Worm (Caenorhabditis elegans) whole organism, L4 larva: ENCODE measurements around the gene srd-13.

Source experiments
- F37D6.2 ChIP-seq: sonication (generic microtip); optimal IDR thresholded peaks from 2 replicates; lab custom pipeline; 2016; ENCODE audit warnings: mild to moderate bottlenecking, missing genetic modification characterization, missing compliant biosample characterization
- F44E2.7 ChIP-seq: fragments of 200-800 bp; sonication (Bioruptor generic); IDR thresholded peaks from 2 replicates; pipeline ENCODE4 v2.1.2; 2022; ENCODE audit warnings: missing genetic modification characterization, missing compliant biosample characterization
- F49E8.2 ChIP-seq: sonication (generic microtip); optimal IDR thresholded peaks from 2 replicates; lab custom pipeline; 2016; ENCODE audit warnings: missing compliant biosample characterization, mild to moderate bottlenecking, missing genetic modification characterization, borderline replicate concordance
- T20F7.1 ChIP-seq: fragments of 200-800 bp; sonication (Bioruptor generic); optimal IDR thresholded peaks from 2 replicates; lab custom pipeline; 2018; ENCODE audit warnings: mild to moderate bottlenecking, missing genetic modification characterization, missing compliant biosample characterization
- Y5F2A.4 ChIP-seq: fragments of 200-800 bp; sonication (Bioruptor generic); optimal IDR thresholded peaks from 2 replicates; lab custom pipeline; 2018; ENCODE audit warnings: mild to moderate bottlenecking, missing genetic modification characterization, missing compliant biosample characterization
- Y75B8A.6 ChIP-seq: fragments of 200-800 bp; sonication (Bioruptor generic); IDR thresholded peaks from 2 replicates; pipeline ENCODE4 v1.3.6; 2022; ENCODE audit warnings: missing genetic modification reagents, missing genetic modification characterization, missing compliant biosample characterization
- ZK337.2 ChIP-seq: fragments of 200-800 bp; sonication (Bioruptor generic); IDR thresholded peaks from 2 replicates; pipeline ENCODE4 v1.3.6; 2022; ENCODE audit warnings: missing genetic modification reagents, missing genetic modification characterization, missing compliant biosample characterization
- aha-1 ChIP-seq: fragments of 150-350 bp; peaks from one replicate; lab custom pipeline; 2014; ENCODE audit warnings: missing biosample characterization, missing genetic modification characterization
- aly-2 ChIP-seq: sonication (generic microtip); optimal IDR thresholded peaks from 2 replicates; lab custom pipeline; 2018; ENCODE audit warnings: missing biosample characterization, missing genetic modification characterization
- ama-1 ChIP-seq: fragments of 150-350 bp; optimal IDR thresholded peaks from 2 replicates; lab custom pipeline; 2014; ENCODE audit warnings: inconsistent platforms, mixed read lengths
- attf-4 ChIP-seq: sonication (generic microtip); optimal IDR thresholded peaks from 3 replicates; lab custom pipeline; 2017; ENCODE audit warnings: missing biosample characterization, missing genetic modification characterization
- ceh-20 ChIP-seq: fragments of 200-800 bp; sonication (Bioruptor generic); IDR thresholded peaks from 2 replicates; pipeline ENCODE4 v1.3.6; 2022; ENCODE audit warnings: missing genetic modification reagents, missing genetic modification characterization, missing compliant biosample characterization
- ceh-82 ChIP-seq: sonication (generic microtip); optimal IDR thresholded peaks from 2 replicates; lab custom pipeline; 2017; ENCODE audit warnings: missing biosample characterization, missing genetic modification characterization
- ces-1 ChIP-seq: fragments of 150-350 bp; sonication (generic microtip); optimal IDR thresholded peaks from 4 replicates; lab custom pipeline; 2014; ENCODE audit warnings: missing biosample characterization, missing genetic modification reagents, missing genetic modification characterization
- daf-12 ChIP-seq: fragments of 150-350 bp; optimal IDR thresholded peaks from 2 replicates; lab custom pipeline; 2014; ENCODE audit warnings: missing biosample characterization, missing genetic modification reagents, missing genetic modification characterization
- daf-16 ChIP-seq, 3 experiments: sonication (generic microtip); optimal IDR thresholded peaks; 2 replicates each; lab custom pipeline; 2016 to 2017; ENCODE audit warnings: missing genetic modification characterization in 3 of 3, missing genetic modification reagents in 3 of 3, mild to moderate bottlenecking in 2 of 3, missing compliant biosample characterization in 2 of 3, missing biosample characterization in 1 of 3, moderate library complexity in 1 of 3
- daf-19 ChIP-seq: fragments of 200-800 bp; sonication (Bioruptor generic); conservative IDR thresholded peaks from 2 replicates; pipeline ENCODE4 v1.3.6; 2022; ENCODE audit warnings: missing genetic modification characterization, missing compliant biosample characterization
- dmd-8 ChIP-seq: fragments of 200-800 bp; sonication (Bioruptor generic); IDR thresholded peaks from 2 replicates; pipeline ENCODE4 v1.3.6; 2022; ENCODE audit warnings: missing genetic modification characterization, missing compliant biosample characterization
- dpl-1 ChIP-seq: fragments of 150-350 bp; optimal IDR thresholded peaks from 2 replicates; lab custom pipeline; 2014; ENCODE audit warnings: missing biosample characterization, missing genetic modification reagents, missing genetic modification characterization
- duxl-1 ChIP-seq: sonication (generic microtip); optimal IDR thresholded peaks from 2 replicates; lab custom pipeline; 2016; ENCODE audit warnings: mild to moderate bottlenecking, missing genetic modification characterization, moderate library complexity, missing compliant biosample characterization; ENCODE audit not compliant: poor library complexity
- dve-1 ChIP-seq: sonication (generic microtip); optimal IDR thresholded peaks from 2 replicates; lab custom pipeline; 2017; ENCODE audit warnings: antibody characterized with exemption, mild to moderate bottlenecking, missing genetic modification characterization, missing compliant biosample characterization; ENCODE audit not compliant: insufficient read depth
- egl-43 ChIP-seq: fragments of 200-800 bp; sonication (Bioruptor generic); IDR thresholded peaks from 2 replicates; pipeline ENCODE4 v1.3.6; 2022; ENCODE audit warnings: missing genetic modification reagents, missing genetic modification characterization, missing compliant biosample characterization
- hif-1 ChIP-seq, 2 experiments: sonication (generic microtip); optimal IDR thresholded peaks; 2 replicates each; lab custom pipeline; 2016 to 2017; ENCODE audit warnings: missing compliant biosample characterization in 2 of 2, missing genetic modification characterization in 2 of 2, missing genetic modification reagents in 2 of 2, missing genotype in 2 of 2, mild to moderate bottlenecking in 1 of 2
- hlh-11 ChIP-seq: fragments of 200-800 bp; sonication (Bioruptor generic); optimal IDR thresholded peaks from 2 replicates; lab custom pipeline; 2018; ENCODE audit warnings: mild to moderate bottlenecking, missing genetic modification characterization, missing compliant biosample characterization
- lim-7 ChIP-seq: fragments of 200-800 bp; sonication (Bioruptor generic); IDR thresholded peaks from 2 replicates; pipeline ENCODE4 v1.3.6; 2022; ENCODE audit warnings: missing genetic modification characterization, missing compliant biosample characterization
- lin-13 ChIP-seq: fragments of 150-350 bp; optimal IDR thresholded peaks from 2 replicates; lab custom pipeline; 2014; ENCODE audit warnings: missing biosample characterization, missing genetic modification reagents, missing genetic modification characterization
- lin-39 ChIP-seq: fragments of 150-350 bp; optimal IDR thresholded peaks from 2 replicates; lab custom pipeline; 2014; ENCODE audit warnings: missing biosample characterization, missing genetic modification reagents, missing genetic modification characterization
- lir-3 ChIP-seq: sonication (generic microtip); optimal IDR thresholded peaks from 2 replicates; lab custom pipeline; 2016; ENCODE audit warnings: mild to moderate bottlenecking, missing genetic modification characterization, missing compliant biosample characterization
- mes-2 ChIP-seq: sonication (generic microtip); optimal IDR thresholded peaks from 2 replicates; lab custom pipeline; 2016; ENCODE audit warnings: missing genotype, mild to moderate bottlenecking, missing genetic modification characterization, missing compliant biosample characterization; ENCODE audit not compliant: poor library complexity, severe bottlenecking
- nhr-10 ChIP-seq: fragments of 150-350 bp; optimal IDR thresholded peaks from 2 replicates; lab custom pipeline; 2014; ENCODE audit warnings: missing biosample characterization, missing genetic modification characterization
- nhr-11 ChIP-seq: fragments of 150-350 bp; optimal IDR thresholded peaks from 2 replicates; lab custom pipeline; 2014; ENCODE audit warnings: missing biosample characterization, missing genetic modification characterization
- nhr-237 ChIP-seq: sonication (generic microtip); optimal IDR thresholded peaks from 2 replicates; lab custom pipeline; 2017; ENCODE audit warnings: missing biosample characterization, missing genetic modification characterization
- nhr-25 ChIP-seq: sonication (generic microtip); optimal IDR thresholded peaks from 2 replicates; lab custom pipeline; 2017; ENCODE audit warnings: missing genetic modification characterization, mild to moderate bottlenecking, missing compliant biosample characterization, antibody characterized with exemption, moderate library complexity, borderline replicate concordance; ENCODE audit not compliant: insufficient read depth
- nhr-41 ChIP-seq: fragments of 200-800 bp; sonication (Bioruptor generic); IDR thresholded peaks from 2 replicates; pipeline ENCODE4 v1.3.6; 2022; ENCODE audit warnings: missing genetic modification reagents, missing genetic modification characterization, missing compliant biosample characterization
- nhr-76 ChIP-seq: fragments of 150-350 bp; optimal IDR thresholded peaks from 2 replicates; lab custom pipeline; 2014; ENCODE audit warnings: missing biosample characterization, missing genetic modification characterization
- pha-4 ChIP-seq, 2 experiments: fragments of 150-350 bp in 1 of 2; fragments of 200-800 bp in 1 of 2; sonication (Bioruptor generic) in 1 of 2; IDR thresholded peaks in 1 of 2; optimal IDR thresholded peaks in 1 of 2; 2 replicates each; pipeline versions ENCODE4 v1.3.6 to Lab custom; 2014 to 2022; ENCODE audit warnings: missing genetic modification characterization in 2 of 2, missing genetic modification reagents in 2 of 2, missing biosample characterization in 1 of 2, missing compliant biosample characterization in 1 of 2
- set-16 ChIP-seq: fragments of 200-800 bp; sonication (Bioruptor generic); IDR thresholded peaks from 2 replicates; pipeline ENCODE4 v1.3.6; 2022; ENCODE audit warnings: missing genetic modification reagents, missing genetic modification characterization, missing compliant biosample characterization
- snpc-4 ChIP-seq: fragments of 150-350 bp; optimal IDR thresholded peaks from 2 replicates; lab custom pipeline; 2014; ENCODE audit warnings: missing biosample characterization, missing genetic modification characterization
- spr-3 ChIP-seq: fragments of 200-800 bp; sonication (Bioruptor generic); optimal IDR thresholded peaks from 2 replicates; lab custom pipeline; 2018; ENCODE audit warnings: mild to moderate bottlenecking, missing genetic modification characterization, missing compliant biosample characterization
- unc-130 ChIP-seq: sonication (generic microtip); optimal IDR thresholded peaks from 2 replicates; lab custom pipeline; 2016; ENCODE audit warnings: missing genetic modification reagents, missing genetic modification characterization, missing compliant biosample characterization
- unc-39 ChIP-seq: sonication (generic microtip); optimal IDR thresholded peaks from 2 replicates; lab custom pipeline; 2017; ENCODE audit warnings: missing biosample characterization, missing genetic modification characterization
- zag-1 ChIP-seq: fragments of 150-350 bp; optimal IDR thresholded peaks from 2 replicates; lab custom pipeline; 2014; ENCODE audit warnings: missing biosample characterization, missing genetic modification characterization

Gene srd-13

DNA sequence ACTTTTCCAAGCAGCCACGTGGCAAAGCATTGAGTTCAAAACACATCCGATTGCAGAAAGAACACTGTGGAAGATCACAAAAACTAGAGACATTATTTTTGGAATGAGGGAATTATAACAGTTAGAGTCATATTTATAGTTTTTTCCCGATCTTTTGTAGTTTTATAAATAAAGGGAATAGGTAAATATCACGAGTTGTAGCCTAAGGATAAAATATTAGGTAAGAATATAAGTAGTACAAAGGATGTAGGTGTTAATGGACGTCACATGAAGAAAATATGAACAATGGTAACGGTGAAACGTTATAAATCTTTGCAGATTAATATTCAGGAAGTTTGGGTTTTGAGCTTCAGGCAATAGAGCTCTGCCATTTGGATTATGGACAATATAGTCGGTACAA, 39.0 kb upstream of the srd-13 start, which contains the start of gene srd-5:
TSS of gene srd-5 (minus strand) at position 101 of the 400 bp plus-strand sequence.
- TF ChIP-seq Y5F2A.4 (GFP tag; lab: Kevin White, UChicago) (no peak), lin-13 (GFP tag; lab: Kevin White, UChicago) (no peak), unc-130 (GFP tag; lab: Kevin White, UChicago) (no peak), hif-1 (tag; optimal IDR thresholded peaks at IDR 0.05; lab: Kevin White, UChicago) (no peak), set-16 (GFP tag; lab: Robert Waterston, UW) (no peak), ces-1 (no peak)

DNA sequence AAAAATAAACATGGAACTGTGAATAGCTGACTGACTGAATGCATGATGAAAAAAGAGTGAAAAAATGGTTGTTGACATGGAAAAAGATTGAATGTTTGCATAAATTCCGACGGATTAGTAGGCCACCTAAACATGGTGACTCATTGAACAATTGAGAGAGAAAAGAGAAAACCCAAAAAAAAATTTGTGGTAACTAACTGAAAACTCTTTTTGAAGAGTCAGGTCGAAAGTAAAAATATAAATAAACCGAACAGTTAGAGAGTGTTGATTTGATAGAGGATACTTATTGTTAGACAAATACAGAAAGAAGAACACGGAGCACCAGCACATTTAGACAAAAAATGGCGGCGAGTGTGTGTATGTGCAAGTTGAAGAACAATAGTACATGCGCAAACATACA, 35.9 kb upstream of the srd-13 start:
- TF ChIP-seq egl-43 (GFP tag; lab: Robert Waterston, UW) (no peak), daf-19 (GFP tag; lab: Robert Waterston, UW) (no peak), F49E8.2 (tag; lab: Kevin White, UChicago) (no peak), ZK337.2 (GFP tag; lab: Robert Waterston, UW) (no peak), ces-1 (no peak), set-16 (GFP tag; lab: Robert Waterston, UW) (no peak), lin-39 (tag; lab: Kevin White, UChicago) (no peak), Y5F2A.4 (GFP tag; lab: Kevin White, UChicago) (no peak), pha-4 (GFP tag; IDR thresholded peaks at IDR 0.05; lab: Robert Waterston, UW) (no peak), pha-4 (tag; optimal IDR thresholded peaks at IDR 0.05; lab: Kevin White, UChicago) (no peak), daf-12 (tag; lab: Kevin White, UChicago) (no peak), dve-1 (tag; lab: Kevin White, UChicago) (no peak), snpc-4 (no peak)
- TF ChIP-seq, all 104 proteins: peak for 0

DNA sequence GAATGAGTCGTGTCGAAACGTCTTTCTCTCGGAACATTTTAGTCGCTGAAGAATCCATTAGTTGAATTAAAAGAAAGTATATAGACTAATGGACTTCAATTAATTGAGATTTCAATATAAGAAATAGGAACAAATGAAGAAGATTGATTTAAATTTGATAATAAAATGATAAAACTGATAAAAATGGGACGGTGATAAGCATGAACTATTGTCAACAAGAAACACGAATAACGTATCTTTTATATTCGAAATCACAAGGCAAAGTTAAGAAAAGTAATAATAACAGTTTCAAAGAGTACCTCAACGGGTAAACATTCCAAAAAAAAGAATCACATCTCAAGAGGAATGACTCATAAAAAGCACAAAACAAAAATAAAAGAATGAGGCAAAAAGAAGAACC, 34.0 kb upstream of the srd-13 start, which contains the start of gene T19E7.6:
TSS of gene T19E7.6 (minus strand) at position 45 of the 400 bp plus-strand sequence.
- no peak for TF ChIP-seq daf-16 (GFP tag; optimal IDR thresholded peaks at IDR 0.05; lab: Kevin White, UChicago)
- peak; percentile 89 for TF ChIP-seq daf-16 (tag; optimal IDR thresholded peaks at IDR 0.05; lab: Kevin White, UChicago)
- TF ChIP-seq zag-1 (tag; lab: Kevin White, UChicago) = no peak
- peak; percentile 40 for TF ChIP-seq dve-1 (tag; lab: Kevin White, UChicago)

DNA sequence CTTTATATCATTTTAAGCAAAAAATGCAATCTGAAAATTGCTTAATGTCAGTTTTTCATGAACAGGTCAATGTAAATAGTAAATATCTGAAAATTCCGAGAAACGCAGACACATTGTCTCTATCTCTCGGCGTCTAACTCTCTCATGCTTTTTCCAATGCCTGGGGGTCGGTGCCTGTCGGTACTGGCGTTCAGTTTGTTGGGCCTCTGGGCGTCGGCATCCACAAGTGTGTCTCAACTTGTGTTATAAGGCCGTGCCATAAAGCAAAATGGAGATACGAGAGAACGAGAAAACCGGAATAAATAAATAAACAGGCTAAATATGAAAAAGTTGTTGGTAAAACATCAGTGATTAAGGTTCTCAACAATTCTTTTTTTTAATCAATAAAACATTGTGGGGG, 31.7 kb upstream of the srd-13 start:
- no peak for TF ChIP-seq nhr-25 (tag; lab: Kevin White, UChicago)
- no peak for TF ChIP-seq lim-7
- TF ChIP-seq nhr-76 (tag; lab: Kevin White, UChicago) = no peak
- TF ChIP-seq F37D6.2 (tag; lab: Kevin White, UChicago) = no peak
- 0 out of 2 replicates have a peak, but pooled peaks have one; percentile 17 for TF ChIP-seq ceh-20 (GFP tag; lab: Robert Waterston, UW)
- TF ChIP-seq T20F7.1 (GFP tag; lab: Kevin White, UChicago) = no peak
- TF ChIP-seq lin-13 (GFP tag; lab: Kevin White, UChicago) = no peak
- TF ChIP-seq Y75B8A.6 (GFP tag; lab: Robert Waterston, UW) = no peak
- TF ChIP-seq ces-1 = no peak
- no peak for TF ChIP-seq aly-2
- no peak for TF ChIP-seq nhr-237 (tag; lab: Kevin White, UChicago)
- no peak for TF ChIP-seq pha-4 (GFP tag; IDR thresholded peaks at IDR 0.05; lab: Robert Waterston, UW)
- no peak for TF ChIP-seq pha-4 (tag; optimal IDR thresholded peaks at IDR 0.05; lab: Kevin White, UChicago)
- TF ChIP-seq duxl-1 (tag; lab: Kevin White, UChicago) = peak; percentile 15
- no peak for TF ChIP-seq lir-3 (tag; lab: Kevin White, UChicago)
- TF ChIP-seq dmd-8 = no peak
- no peak for TF ChIP-seq ceh-82 (tag; lab: Kevin White, UChicago)
- no peak for TF ChIP-seq ama-1 (lab: Kevin White, UChicago)
- TF ChIP-seq F44E2.7 (GFP tag; lab: Robert Waterston, UW) = no peak
- no peak for TF ChIP-seq nhr-41 (GFP tag; lab: Robert Waterston, UW)
- no peak for TF ChIP-seq lin-39 (tag; lab: Kevin White, UChicago)
- no peak for TF ChIP-seq attf-4 (tag; lab: Kevin White, UChicago)
- TF ChIP-seq nhr-10 (tag; lab: Kevin White, UChicago) = no peak
- peak; percentile 76 for TF ChIP-seq hlh-11
- TF ChIP-seq zag-1 (tag; lab: Kevin White, UChicago) = no peak
- no peak for TF ChIP-seq spr-3
- TF ChIP-seq aha-1 (tag; lab: Kevin White, UChicago) = no peak
- no peak for TF ChIP-seq daf-12 (tag; lab: Kevin White, UChicago)
- TF ChIP-seq Y5F2A.4 (GFP tag; lab: Kevin White, UChicago) = no peak
- peak; percentile 11 for TF ChIP-seq dpl-1 (GFP tag; lab: Kevin White, UChicago)
- TF ChIP-seq unc-39 (tag; lab: Kevin White, UChicago) = no peak
- TF ChIP-seq nhr-11 (tag; lab: Kevin White, UChicago) = peak; percentile 43
- TF ChIP-seq mes-2 = no peak
- no peak for TF ChIP-seq set-16 (GFP tag; lab: Robert Waterston, UW)
